Worm (Caenorhabditis elegans): ENCODE data around the gene T14G8.6.

DNA sequence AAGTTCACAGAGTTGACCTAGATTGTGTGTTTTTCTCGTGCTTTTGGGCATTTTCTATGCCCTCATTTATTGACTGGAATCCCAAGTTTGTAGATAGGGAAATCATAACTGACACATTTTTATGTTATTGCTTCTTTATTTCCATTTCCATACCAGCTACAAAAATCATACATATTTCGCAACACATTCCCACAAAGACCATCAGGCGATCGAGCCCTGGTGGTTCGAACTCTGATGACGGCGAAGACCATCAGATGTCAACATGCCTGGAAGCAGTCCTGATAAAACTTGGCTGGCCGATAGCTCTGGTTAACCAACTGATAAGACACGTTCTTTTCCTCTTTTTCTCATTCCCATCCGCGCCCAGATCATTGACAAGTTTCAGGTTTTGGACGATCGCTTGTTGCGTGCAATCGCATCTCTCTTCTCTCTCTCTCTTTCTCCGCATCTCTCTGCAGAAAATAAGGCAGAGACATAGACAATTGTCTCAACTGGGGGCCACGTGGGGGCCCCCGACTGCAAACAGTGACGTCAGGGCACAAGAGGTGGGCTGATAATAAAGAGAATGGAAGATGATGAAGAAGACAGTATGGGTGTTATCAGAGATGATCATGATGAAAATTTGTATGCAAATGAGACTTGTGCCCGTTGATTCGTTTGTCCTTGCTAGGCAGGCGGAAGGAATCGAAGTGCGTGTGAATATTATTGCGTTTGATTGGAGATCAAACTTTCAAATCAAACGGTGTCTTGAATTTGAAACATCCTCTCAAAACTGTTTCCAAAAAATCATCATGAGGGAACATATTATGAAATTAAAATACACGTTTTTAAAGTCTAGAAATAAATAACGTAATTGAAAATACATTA is 9.6 kb upstream of the T14G8.6 start:
- peak; percentile 63 for TF ChIP-seq skn-1 (tag; optimal IDR thresholded peaks at IDR 0.05)
- peak; percentile 70 for TF ChIP-seq lin-39 (tag; optimal IDR thresholded peaks at IDR 0.05)
- TF ChIP-seq egl-27 (tag; optimal IDR thresholded peaks at IDR 0.05), result peak; percentile 39 to 88
- TF ChIP-seq nhr-28 (tag; optimal IDR thresholded peaks at IDR 0.05), result no peak
- no peak for TF ChIP-seq efl-3 (GFP tag; optimal IDR thresholded peaks at IDR 0.05)
- TF ChIP-seq blmp-1 (tag; optimal IDR thresholded peaks at IDR 0.05), result peak; percentile 63
- peak; percentile 40 for TF ChIP-seq sup-37 (GFP tag; optimal IDR thresholded peaks at IDR 0.05)
- TF ChIP-seq elt-3 (tag; optimal IDR thresholded peaks at IDR 0.05), result peak; percentile 20 to 91 (median 83)
- TF ChIP-seq mdl-1 (tag; optimal IDR thresholded peaks at IDR 0.05), result peak; percentile 87 to 100
- peak; percentile 52 for TF ChIP-seq C16A3.4 (tag; optimal IDR thresholded peaks at IDR 0.05)
- no peak for TF ChIP-seq fkh-10 (GFP tag; optimal IDR thresholded peaks at IDR 0.05)
- no peak for TF ChIP-seq tlp-1 (tag; optimal IDR thresholded peaks at IDR 0.05)
- peak; percentile 31 to 85 for TF ChIP-seq lin-35 (GFP tag; optimal IDR thresholded peaks at IDR 0.05)

Data from whole organism, L1 larva.